Worm (Caenorhabditis elegans): ENCODE data around the gene frk-1.
A peak's percentile ranks its signal among the peaks of the same experiment; 100 is the strongest.

DNA sequence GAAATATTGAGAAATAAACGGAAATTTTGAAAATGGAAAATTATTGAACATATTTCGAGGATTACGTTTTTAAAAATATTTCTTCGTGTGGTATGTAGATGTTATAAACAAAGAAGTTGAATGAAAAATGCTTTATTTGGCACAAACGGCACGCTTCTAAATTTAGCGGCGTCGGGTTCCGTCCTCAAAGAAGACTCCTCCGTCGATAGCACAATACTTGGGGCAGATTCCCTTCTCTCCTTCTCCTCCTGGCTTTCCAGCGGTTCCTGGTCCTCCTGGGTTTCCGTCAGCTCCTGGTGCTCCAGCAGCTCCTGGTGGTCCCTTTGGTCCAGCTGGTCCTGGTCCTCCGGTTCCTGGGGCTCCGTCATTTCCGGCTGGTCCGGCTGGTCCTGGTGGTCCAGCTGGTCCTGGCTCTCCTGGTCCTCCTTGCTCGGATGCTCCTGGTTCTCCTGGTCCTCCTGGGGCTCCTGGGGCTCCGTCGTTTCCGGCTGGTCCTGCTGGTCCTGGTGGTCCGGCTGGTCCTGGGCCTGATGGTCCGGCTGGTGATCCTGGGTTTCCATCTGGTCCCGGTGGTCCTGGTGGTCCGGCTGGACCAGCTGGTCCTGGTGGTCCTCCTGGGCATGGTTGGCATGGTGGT, 41.5 kb downstream of the frk-1 start, which contains the start of gene W01B6.8:
- no peak for TF ChIP-seq K02D7.2 (tag; optimal IDR thresholded peaks at IDR 0.05)
- peak; percentile 2 for TF ChIP-seq elt-4 (tag; optimal IDR thresholded peaks at IDR 0.05)
- TF ChIP-seq ceh-24 (tag; optimal IDR thresholded peaks at IDR 0.05): no peak
- no peak for TF ChIP-seq hlh-13 (GFP tag; optimal IDR thresholded peaks at IDR 0.05)
- no peak for TF ChIP-seq ceh-48 (tag; optimal IDR thresholded peaks at IDR 0.05)
- TF ChIP-seq ama-1 (optimal IDR thresholded peaks at IDR 0.05): no peak
- TF ChIP-seq sdc-2 (tag; optimal IDR thresholded peaks at IDR 0.05): no peak
- TF ChIP-seq fkh-10 (GFP tag; optimal IDR thresholded peaks at IDR 0.05): no peak
- no peak for TF ChIP-seq unc-55 (GFP tag; optimal IDR thresholded peaks at IDR 0.05)

All from whole organism, late embryonic.